Worm (Caenorhabditis elegans) whole organism, young adult: Measurements from ENCODE around the gene F35F10.7.

Source experiments
- dpff-1 ChIP-seq: sonication (generic microtip); optimal IDR thresholded peaks from 2 replicates; lab custom pipeline; 2017; ENCODE audit warnings: mild to moderate bottlenecking, missing genetic modification characterization, missing compliant biosample characterization
- hmg-1.2 ChIP-seq: fragments of 200-800 bp; sonication (Bioruptor generic); IDR thresholded peaks from 2 replicates; pipeline ENCODE4 v1.3.6; 2022; ENCODE audit warnings: missing genetic modification reagents, missing genetic modification characterization, missing compliant biosample characterization

DNA sequence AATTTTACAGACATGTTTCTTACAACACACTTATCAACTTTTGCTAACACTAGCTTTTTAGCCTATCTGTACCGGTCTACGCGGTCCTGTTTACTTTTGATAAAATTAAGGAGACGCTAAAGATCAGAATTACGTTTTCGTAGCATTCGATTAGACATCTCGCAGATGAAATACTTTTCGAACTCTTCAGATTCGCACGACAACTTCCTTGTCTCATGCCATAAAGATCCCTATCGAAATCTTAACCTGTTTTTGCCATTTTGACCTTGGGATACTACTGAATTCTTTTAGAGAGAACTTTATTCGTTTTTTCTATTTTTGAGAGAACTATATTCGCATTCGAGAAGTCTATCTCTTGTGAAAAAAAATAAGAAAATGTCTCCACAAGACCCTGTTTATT, 46.1 kb upstream of the F35F10.7 start, which contains the start of gene C17B7.5:
- TF ChIP-seq dpff-1 (tag; lab: Kevin White, UChicago) (no peak), hmg-1.2 (GFP tag; lab: Robert Waterston, UW) (no peak)
